Worm (Caenorhabditis elegans) whole organism, young adult: ENCODE results near the gene srd-50.

Experiments used
- B0261.1 ChIP-seq: sonication (generic microtip); optimal IDR thresholded peaks from 2 replicates; lab custom pipeline; 2016; ENCODE audit warnings: mild to moderate bottlenecking, missing genetic modification characterization, moderate library complexity, missing compliant biosample characterization
- D2030.7 ChIP-seq: fragments of 200-800 bp; sonication (Bioruptor generic); IDR thresholded peaks from 2 replicates; pipeline ENCODE4 v1.3.6; 2022; ENCODE audit warnings: missing genetic modification reagents, missing genetic modification characterization, missing compliant biosample characterization
- F33H1.4 ChIP-seq: fragments of 200-800 bp; sonication (Bioruptor generic); IDR thresholded peaks from 2 replicates; pipeline ENCODE4 v1.3.6; 2022; ENCODE audit warnings: missing genetic modification reagents, missing genetic modification characterization, missing compliant biosample characterization
- F52B5.7 ChIP-seq: sonication (generic microtip); optimal IDR thresholded peaks from 2 replicates; lab custom pipeline; 2016; ENCODE audit warnings: mild to moderate bottlenecking, missing genetic modification characterization, missing compliant biosample characterization
- T07F8.4 ChIP-seq: sonication (generic microtip); optimal IDR thresholded peaks from 2 replicates; lab custom pipeline; 2016; ENCODE audit warnings: mild to moderate bottlenecking, missing genetic modification characterization, moderate library complexity, missing compliant biosample characterization
- Y95B8A.8 ChIP-seq: fragments of 200-800 bp; sonication (Bioruptor generic); IDR thresholded peaks from 2 replicates; pipeline ENCODE4 v1.3.6; 2022; ENCODE audit warnings: missing genetic modification reagents, missing genetic modification characterization, missing compliant biosample characterization
- ZK185.1 ChIP-seq: sonication (generic microtip); optimal IDR thresholded peaks from 2 replicates; lab custom pipeline; 2016; ENCODE audit warnings: mild to moderate bottlenecking, missing genetic modification characterization, missing compliant biosample characterization; ENCODE audit not compliant: poor library complexity, severe bottlenecking
- ama-1 ChIP-seq, 3 experiments: fragments of 150-350 bp in 1 of 3; sonication (generic microtip) in 2 of 3; optimal IDR thresholded peaks; 2 replicates each; lab custom pipeline; 2014 to 2018; ENCODE audit warnings: missing biosample characterization in 2 of 3, missing genetic modification characterization in 2 of 3, missing genetic modification reagents in 2 of 3
- aptf-3 ChIP-seq: fragments of 200-800 bp; sonication (Bioruptor generic); IDR thresholded peaks from 2 replicates; pipeline ENCODE4 v1.3.6; 2022; ENCODE audit warnings: missing genetic modification characterization, missing compliant biosample characterization
- atf-7 ChIP-seq: sonication (generic microtip); optimal IDR thresholded peaks from 2 replicates; lab custom pipeline; 2017; ENCODE audit warnings: mild to moderate bottlenecking, missing genetic modification characterization, missing compliant biosample characterization
- attf-3 ChIP-seq: fragments of 200-800 bp; sonication (Bioruptor generic); conservative IDR thresholded peaks from 2 replicates; pipeline ENCODE4 v1.3.6; 2022; ENCODE audit warnings: missing genetic modification reagents, missing genetic modification characterization, missing compliant biosample characterization
- cebp-2 ChIP-seq: fragments of 200-800 bp; sonication (Bioruptor generic); IDR thresholded peaks from 2 replicates; pipeline ENCODE4 v1.3.6; 2022; ENCODE audit warnings: missing genetic modification characterization, missing compliant biosample characterization
- die-1 ChIP-seq: sonication (generic microtip); optimal IDR thresholded peaks from 2 replicates; lab custom pipeline; 2016; ENCODE audit warnings: missing genotype, mild to moderate bottlenecking, missing genetic modification characterization, missing compliant biosample characterization
- egl-44 ChIP-seq: fragments of 200-800 bp; sonication (Bioruptor generic); IDR thresholded peaks from 2 replicates; pipeline ENCODE4 v1.3.6; 2022; ENCODE audit warnings: missing genetic modification reagents, missing genetic modification characterization, missing compliant biosample characterization
- ekl-4 ChIP-seq: fragments of 200-800 bp; sonication (Bioruptor generic); IDR thresholded peaks from 2 replicates; pipeline ENCODE4 v1.3.6; 2022; ENCODE audit warnings: missing genetic modification reagents, missing genetic modification characterization, missing compliant biosample characterization
- gei-17 ChIP-seq: fragments of 200-800 bp; sonication (Bioruptor generic); optimal IDR thresholded peaks from 2 replicates; lab custom pipeline; 2018; ENCODE audit warnings: mild to moderate bottlenecking, missing genetic modification characterization, missing compliant biosample characterization
- him-1 ChIP-seq: sonication (generic microtip); optimal IDR thresholded peaks from 2 replicates; lab custom pipeline; 2016; ENCODE audit warnings: missing genotype, missing genetic modification reagents, missing genetic modification characterization, missing compliant biosample characterization
- hlh-26 ChIP-seq: fragments of 200-800 bp; sonication (Bioruptor generic); conservative IDR thresholded peaks from 2 replicates; pipeline ENCODE4 v1.3.6; 2022; ENCODE audit warnings: missing genetic modification reagents, missing genetic modification characterization, missing compliant biosample characterization
- hmg-1.2 ChIP-seq: fragments of 200-800 bp; sonication (Bioruptor generic); IDR thresholded peaks from 2 replicates; pipeline ENCODE4 v1.3.6; 2022; ENCODE audit warnings: missing genetic modification reagents, missing genetic modification characterization, missing compliant biosample characterization
- let-607 ChIP-seq, 2 experiments: fragments of 200-800 bp in 1 of 2; sonication (Bioruptor generic) in 1 of 2; sonication (generic microtip) in 1 of 2; optimal IDR thresholded peaks; 2 replicates each; lab custom pipeline; 2016 to 2018; ENCODE audit warnings: mild to moderate bottlenecking in 2 of 2, missing compliant biosample characterization in 2 of 2, missing genetic modification characterization in 2 of 2, moderate library complexity in 2 of 2, missing genotype in 1 of 2
- lin-26 ChIP-seq: fragments of 200-800 bp; sonication (Bioruptor generic); IDR thresholded peaks from 2 replicates; pipeline ENCODE4 v1.3.6; 2022; ENCODE audit warnings: missing genetic modification reagents, missing genetic modification characterization, missing compliant biosample characterization
- lin-35 ChIP-seq, 3 experiments: fragments of 150-350 bp in 2 of 3; sonication (generic microtip) in 1 of 3; optimal IDR thresholded peaks; 2 replicates each; lab custom pipeline; 2014 to 2018; ENCODE audit warnings: missing biosample characterization in 3 of 3, missing genetic modification characterization in 3 of 3, missing genetic modification reagents in 3 of 3
- lin-40 ChIP-seq: sonication (generic microtip); optimal IDR thresholded peaks from 2 replicates; lab custom pipeline; 2016; ENCODE audit warnings: missing genetic modification characterization, mild to moderate bottlenecking, missing compliant biosample characterization, missing genotype, missing genetic modification reagents
- lsl-1 ChIP-seq: fragments of 200-800 bp; sonication (Bioruptor generic); optimal IDR thresholded peaks from 2 replicates; lab custom pipeline; 2018; ENCODE audit warnings: mild to moderate bottlenecking, missing genetic modification characterization, moderate library complexity, missing compliant biosample characterization
- madf-10 ChIP-seq: sonication (generic microtip); optimal IDR thresholded peaks from 2 replicates; lab custom pipeline; 2016; ENCODE audit warnings: mild to moderate bottlenecking, missing genetic modification characterization, missing compliant biosample characterization
- mcd-1 ChIP-seq: fragments of 200-800 bp; sonication (Bioruptor generic); IDR thresholded peaks from 2 replicates; pipeline ENCODE4 v1.3.6; 2022; ENCODE audit warnings: missing genetic modification reagents, missing genetic modification characterization, missing compliant biosample characterization
- nfya-2 ChIP-seq: fragments of 200-800 bp; sonication (Bioruptor generic); IDR thresholded peaks from 2 replicates; pipeline ENCODE4 v1.3.6; 2022; ENCODE audit warnings: missing genetic modification reagents, missing genetic modification characterization, missing compliant biosample characterization
- nhr-179 ChIP-seq: sonication (generic microtip); optimal IDR thresholded peaks from 2 replicates; lab custom pipeline; 2016; ENCODE audit warnings: mild to moderate bottlenecking, missing genetic modification characterization, missing compliant biosample characterization
- nhr-80 ChIP-seq: sonication (generic microtip); optimal IDR thresholded peaks from 2 replicates; lab custom pipeline; 2016; ENCODE audit warnings: missing genetic modification characterization, missing compliant biosample characterization
- pbrm-1 ChIP-seq: fragments of 200-800 bp; sonication (Bioruptor generic); IDR thresholded peaks from 2 replicates; pipeline ENCODE4 v1.3.6; 2022; ENCODE audit warnings: missing genetic modification reagents, missing genetic modification characterization, missing compliant biosample characterization
- rec-8 ChIP-seq, 2 experiments: sonication (generic microtip); optimal IDR thresholded peaks; 2 replicates each; lab custom pipeline; 2016; ENCODE audit warnings: mild to moderate bottlenecking in 2 of 2, missing genetic modification characterization in 2 of 2, missing genetic modification reagents in 2 of 2, missing genotype in 2 of 2, missing biosample characterization in 1 of 2, missing compliant biosample characterization in 1 of 2, moderate library complexity in 1 of 2
- rpc-1 ChIP-seq, 2 experiments: fragments of 150-350 bp in 1 of 2; sonication (generic microtip) in 1 of 2; optimal IDR thresholded peaks; 2 replicates each; lab custom pipeline; 2014 to 2018; ENCODE audit warnings: missing biosample characterization in 1 of 2, missing genetic modification characterization in 1 of 2, missing genetic modification reagents in 1 of 2, missing genotype in 1 of 2
- snpc-1.1 ChIP-seq: sonication (generic microtip); optimal IDR thresholded peaks from 2 replicates; lab custom pipeline; 2017; ENCODE audit warnings: missing genetic modification characterization, mild to moderate bottlenecking, missing compliant biosample characterization, antibody characterized with exemption, moderate library complexity, missing genotype, missing genetic modification reagents; ENCODE audit not compliant: insufficient read depth
- snpc-1.3 ChIP-seq: sonication (generic microtip); optimal IDR thresholded peaks from 2 replicates; lab custom pipeline; 2017; ENCODE audit warnings: missing genetic modification characterization, mild to moderate bottlenecking, missing compliant biosample characterization, antibody characterized with exemption, moderate library complexity, missing genotype, missing genetic modification reagents; ENCODE audit not compliant: insufficient read depth
- snpc-3.4 ChIP-seq: sonication (generic microtip); optimal IDR thresholded peaks from 2 replicates; lab custom pipeline; 2017; ENCODE audit warnings: missing genetic modification characterization, mild to moderate bottlenecking, missing compliant biosample characterization, antibody characterized with exemption, moderate library complexity, missing genotype, missing genetic modification reagents
- snpc-4 ChIP-seq, 5 experiments: fragments of 150-350 bp in 1 of 5; sonication (generic microtip) in 4 of 5; optimal IDR thresholded peaks; 2 replicates each; lab custom pipeline; 2014 to 2018; ENCODE audit warnings: missing genetic modification characterization in 5 of 5, missing biosample characterization in 3 of 5, antibody characterized with exemption in 2 of 5, mild to moderate bottlenecking in 2 of 5, missing compliant biosample characterization in 2 of 5, missing genotype in 2 of 5, moderate library complexity in 2 of 5, missing genetic modification reagents in 1 of 5
- tbp1 ChIP-seq: fragments of 200-800 bp; sonication (Bioruptor generic); optimal IDR thresholded peaks from 2 replicates; lab custom pipeline; 2018; ENCODE audit warnings: mild to moderate bottlenecking, missing genetic modification characterization, missing compliant biosample characterization
- zim-3 ChIP-seq: sonication (generic microtip); optimal IDR thresholded peaks from 2 replicates; lab custom pipeline; 2017; ENCODE audit warnings: mild to moderate bottlenecking, missing genetic modification characterization, moderate library complexity, missing compliant biosample characterization

The srd-50 gene

DNA sequence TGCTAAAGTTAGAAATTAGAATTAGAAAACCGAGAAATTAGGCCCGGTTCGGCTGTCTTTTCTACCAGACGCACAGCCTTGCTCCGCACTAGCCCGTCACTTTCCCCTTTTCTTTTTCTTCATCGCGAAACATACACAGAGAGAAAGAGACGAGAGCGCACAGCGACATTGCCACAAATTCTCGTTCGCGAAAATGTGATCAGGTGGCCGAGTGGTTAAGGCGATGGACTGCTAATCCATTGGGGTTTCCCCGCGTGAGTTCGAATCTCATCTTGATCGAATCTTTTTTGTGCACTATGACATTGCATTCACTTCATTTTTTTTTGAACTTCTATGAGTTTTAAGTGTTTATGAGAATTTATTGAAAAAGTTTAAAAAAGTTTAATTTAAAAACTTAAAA is 39.2 kb downstream of the srd-50 start (continued):
- TF ChIP-seq lin-26 (peak; percentile 84), F33H1.4 (no peak), ZK185.1 (tag; lab: Kevin White, UChicago) (peak; percentile 61), aptf-3 (GFP tag; lab: Robert Waterston, UW) (no peak), pbrm-1 (GFP tag; lab: Robert Waterston, UW) (peak; percentile 84), snpc-1.1 (tag; lab: Kevin White, UChicago) (no peak), B0261.1 (peak; percentile 89), egl-44 (GFP tag; lab: Robert Waterston, UW) (peak; percentile 54; the same call in 1 of the 2 replicates), Y95B8A.8 (GFP tag; lab: Robert Waterston, UW) (no peak), lsl-1 (GFP tag; lab: Kevin White, UChicago) (no peak), zim-3 (peak; percentile 13), T07F8.4 (tag; lab: Kevin White, UChicago) (peak; percentile 38), snpc-4 (GFP tag; optimal IDR thresholded peaks at IDR 0.05; lab: Kevin White, UChicago) (peak; percentile 9), snpc-4 (tag; optimal IDR thresholded peaks at IDR 0.05; lab: Kevin White, UChicago) (peak in 3 of 4 experiments; percentile 31 to 65 (median 41)), atf-7 (tag; lab: Kevin White, UChicago) (no peak), nhr-80 (tag; lab: Kevin White, UChicago) (peak; percentile 41), rec-8 (tag; optimal IDR thresholded peaks at IDR 0.05; lab: Kevin White, UChicago) (no peak), lin-35 (GFP tag; optimal IDR thresholded peaks at IDR 0.05; lab: Kevin White, UChicago) (peak in 1 of 3 experiments; percentile 42), snpc-3.4 (tag; lab: Kevin White, UChicago) (no peak), let-607 (tag; optimal IDR thresholded peaks at IDR 0.05; lab: Kevin White, UChicago) (no peak), nhr-179 (peak; percentile 32), cebp-2 (GFP tag; lab: Robert Waterston, UW) (no peak), F52B5.7 (tag; lab: Kevin White, UChicago) (no peak), mcd-1 (peak; percentile 65), madf-10 (tag; lab: Kevin White, UChicago) (peak; percentile 43), hmg-1.2 (GFP tag; lab: Robert Waterston, UW) (peak; percentile 78), lin-40 (tag; lab: Kevin White, UChicago) (peak; percentile 68), ekl-4 (GFP tag; lab: Robert Waterston, UW) (peak; percentile 51; the same call in 1 of the 2 replicates)

DNA sequence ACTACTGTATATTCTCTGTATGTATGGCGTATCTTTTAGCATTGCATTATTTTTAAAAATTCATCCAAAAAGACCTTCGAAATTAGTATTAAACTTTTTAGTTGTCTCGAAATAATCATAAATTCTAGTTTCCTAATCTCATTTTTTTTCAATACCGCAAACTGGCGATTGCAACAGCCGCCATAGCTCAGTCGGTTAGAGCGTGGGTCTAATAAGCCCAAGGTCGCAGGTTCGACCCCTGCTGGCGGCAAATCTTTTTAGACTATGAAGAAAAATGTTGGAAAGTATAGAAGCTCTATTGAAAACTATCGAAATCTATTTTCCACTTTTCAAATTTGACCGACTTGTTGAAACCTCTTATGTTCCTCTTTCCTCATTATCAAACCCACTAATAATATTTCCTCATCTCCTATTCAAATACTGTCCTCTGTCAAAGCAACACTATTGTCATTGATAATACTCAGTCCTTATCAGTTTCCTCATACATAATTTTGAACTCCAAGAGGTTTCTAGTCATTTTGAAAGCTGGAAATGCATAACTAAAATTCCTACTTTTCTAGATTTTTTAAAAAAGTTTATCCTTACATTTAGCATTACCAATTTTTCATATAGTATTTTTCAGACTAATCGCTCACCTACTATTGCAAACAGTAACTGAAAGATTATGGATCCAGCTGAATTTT is 45.7 kb downstream of the srd-50 start, which contains the start of gene jmjd-3.3:
Gene jmjd-3.3 (plus strand): TSS at position 633 of the 683 bp plus-strand sequence.
- peak; percentile 58; the same call in 1 of the 2 replicates for TF ChIP-seq D2030.7
- no peak for TF ChIP-seq gei-17 (GFP tag; lab: Kevin White, UChicago)
- no peak for TF ChIP-seq ama-1 (optimal IDR thresholded peaks at IDR 0.05; lab: Kevin White, UChicago)
- peak in 1 of 2 experiments; percentile 26 for TF ChIP-seq ama-1 (GFP tag; optimal IDR thresholded peaks at IDR 0.05; lab: Kevin White, UChicago)
- peak; percentile 20 for TF ChIP-seq die-1 (tag; lab: Kevin White, UChicago)
- TF ChIP-seq snpc-3.4 (tag; lab: Kevin White, UChicago): peak; percentile 35
- peak; percentile 61 for TF ChIP-seq B0261.1
- TF ChIP-seq nfya-2: no peak
- TF ChIP-seq snpc-1.3: peak; percentile 22
- peak; percentile 81 for TF ChIP-seq tbp1 (GFP tag; lab: Kevin White, UChicago)
- TF ChIP-seq snpc-4 (GFP tag; optimal IDR thresholded peaks at IDR 0.05; lab: Kevin White, UChicago): no peak
- TF ChIP-seq snpc-4 (tag; optimal IDR thresholded peaks at IDR 0.05; lab: Kevin White, UChicago): peak in 1 of 4 experiments; percentile 47
- no peak for TF ChIP-seq hlh-26 (GFP tag; lab: Robert Waterston, UW)
- TF ChIP-seq rpc-1 (optimal IDR thresholded peaks at IDR 0.05; lab: Kevin White, UChicago): peak; percentile 59
- TF ChIP-seq rpc-1 (tag; optimal IDR thresholded peaks at IDR 0.05; lab: Kevin White, UChicago): peak; percentile 82
- no peak for TF ChIP-seq rec-8 (tag; optimal IDR thresholded peaks at IDR 0.05; lab: Kevin White, UChicago)
- peak; percentile 44; the same call in 1 of the 2 replicates for TF ChIP-seq lin-26
- TF ChIP-seq attf-3 (GFP tag; lab: Robert Waterston, UW): no peak
- peak; percentile 2 for TF ChIP-seq him-1 (tag; lab: Kevin White, UChicago)
- TF ChIP-seq, all 124 proteins: peak for 11
